Fruit fly (Drosophila melanogaster): ENCODE measurements around the gene pad.

Gene pad

dm6 chr3R:16387039-16387438, 44.9 kb downstream of the pad start:
- TF ChIP-seq CG32264 (GFP tag; optimal IDR thresholded peaks at IDR 0.05): no peak
- no peak for TF ChIP-seq Dfd (GFP tag; optimal IDR thresholded peaks at IDR 0.05)
- no peak for TF ChIP-seq Sp1 (GFP tag; optimal IDR thresholded peaks at IDR 0.05)

- TF ChIP-seq ey (GFP tag; optimal IDR thresholded peaks at IDR 0.05) (no peak), HLH106 (tag; optimal IDR thresholded peaks at IDR 0.05) (no peak), dl (GFP tag; optimal IDR thresholded peaks at IDR 0.05; ENCODE audit: insufficient read depth in 1 of 2, partially characterized antibody in 2 of 2) (no peak), Dfd (GFP tag; optimal IDR thresholded peaks at IDR 0.05) (no peak), Sp1 (GFP tag; optimal IDR thresholded peaks at IDR 0.05) (no peak), CG9705 (GFP tag; optimal IDR thresholded peaks at IDR 0.05) (no peak), tai (GFP tag; optimal IDR thresholded peaks at IDR 0.05) (no peak), N (GFP tag; optimal IDR thresholded peaks at IDR 0.05) (no peak), fru (GFP tag; optimal IDR thresholded peaks at IDR 0.05) (no peak), jim (GFP tag; optimal IDR thresholded peaks at IDR 0.05) (no peak), OdsH (GFP tag; optimal IDR thresholded peaks at IDR 0.05) (no peak), psq (GFP tag; optimal IDR thresholded peaks at IDR 0.05) (no peak), GATAd (GFP tag; optimal IDR thresholded peaks at IDR 0.05) (no peak)
Measured at dm6 chr3R:16389117-16389516, 47.0 kb downstream of the pad start.

dm6 chr3R:16394531-16394930, 52.4 kb downstream of the pad start:
- TF ChIP-seq sv (GFP tag; optimal IDR thresholded peaks at IDR 0.05) (no peak), Hr78 (GFP tag; optimal IDR thresholded peaks at IDR 0.05) (no peak), Hnf4 (GFP tag; optimal IDR thresholded peaks at IDR 0.05) (no peak)

Measured in whole organism, wandering third instar larva.